Worm (Caenorhabditis elegans) whole organism, L2 larva: Measurements from ENCODE around the gene T26A8.3.
A peak's percentile ranks its signal among the peaks of the same experiment; 100 is the strongest.

Source experiments
- C34F6.9 ChIP-seq: fragments of 150-350 bp; optimal IDR thresholded peaks from 2 replicates; lab custom pipeline; 2014; ENCODE audit warnings: missing biosample characterization, missing genetic modification characterization
- F13H6.1 ChIP-seq: sonication (generic microtip); optimal IDR thresholded peaks from 2 replicates; lab custom pipeline; 2016; ENCODE audit warnings: missing genetic modification characterization, missing compliant biosample characterization
- R02D3.7 ChIP-seq: fragments of 150-350 bp; optimal IDR thresholded peaks from 2 replicates; lab custom pipeline; 2014; ENCODE audit warnings: missing biosample characterization, missing genetic modification characterization
- Y55F3AM.14 ChIP-seq: fragments of 200-800 bp; sonication (Bioruptor generic); optimal IDR thresholded peaks from 2 replicates; lab custom pipeline; 2018; ENCODE audit warnings: mild to moderate bottlenecking, missing genetic modification characterization, missing compliant biosample characterization
- alr-1 ChIP-seq: fragments of 150-350 bp; optimal IDR thresholded peaks from 2 replicates; lab custom pipeline; 2014; ENCODE audit warnings: missing biosample characterization, missing genetic modification characterization
- aly-2 ChIP-seq: fragments of 150-350 bp; optimal IDR thresholded peaks from 2 replicates; lab custom pipeline; 2014; ENCODE audit warnings: missing biosample characterization, missing genetic modification characterization
- blmp-1 ChIP-seq: sonication (generic microtip); optimal IDR thresholded peaks from 2 replicates; lab custom pipeline; 2017; ENCODE audit warnings: missing genetic modification characterization, mild to moderate bottlenecking, missing compliant biosample characterization, antibody characterized with exemption, moderate library complexity; ENCODE audit not compliant: insufficient read depth
- ceh-16 ChIP-seq: fragments of 150-350 bp; optimal IDR thresholded peaks from 2 replicates; lab custom pipeline; 2014; ENCODE audit warnings: missing biosample characterization, missing genetic modification characterization
- ceh-82 ChIP-seq: fragments of 150-350 bp; optimal IDR thresholded peaks from 2 replicates; lab custom pipeline; 2014; ENCODE audit warnings: missing biosample characterization, missing genetic modification characterization
- crh-2 ChIP-seq: sonication (generic microtip); optimal IDR thresholded peaks from 2 replicates; lab custom pipeline; 2017; ENCODE audit warnings: missing biosample characterization, missing genetic modification characterization
- dmd-4 ChIP-seq: sonication (generic microtip); optimal IDR thresholded peaks from 2 replicates; lab custom pipeline; 2017; ENCODE audit warnings: missing biosample characterization, missing genetic modification characterization
- egl-27 ChIP-seq: sonication (generic microtip); optimal IDR thresholded peaks from 3 replicates; lab custom pipeline; 2017; ENCODE audit warnings: missing biosample characterization, missing genetic modification reagents, missing genetic modification characterization
- elt-1 ChIP-seq: fragments of 150-350 bp; optimal IDR thresholded peaks from 2 replicates; lab custom pipeline; 2014; ENCODE audit warnings: missing biosample characterization, missing genetic modification characterization
- elt-3 ChIP-seq: sonication (generic microtip); optimal IDR thresholded peaks from 2 replicates; lab custom pipeline; 2017; ENCODE audit warnings: missing biosample characterization, missing genetic modification characterization
- fos-1 ChIP-seq: fragments of 150-350 bp; optimal IDR thresholded peaks from 2 replicates; lab custom pipeline; 2014; ENCODE audit warnings: missing biosample characterization, missing genetic modification characterization
- gmeb-1 ChIP-seq: fragments of 150-350 bp; optimal IDR thresholded peaks from 2 replicates; lab custom pipeline; 2014; ENCODE audit warnings: missing biosample characterization, missing genetic modification characterization
- lin-11 ChIP-seq: fragments of 150-350 bp; sonication (generic microtip); optimal IDR thresholded peaks from 2 replicates; lab custom pipeline; 2014; ENCODE audit warnings: missing biosample characterization, missing genetic modification characterization, inconsistent platforms, mixed read lengths
- lin-13 ChIP-seq: fragments of 150-350 bp; optimal IDR thresholded peaks from 2 replicates; lab custom pipeline; 2014; ENCODE audit warnings: missing biosample characterization, missing genetic modification reagents, missing genetic modification characterization
- lin-39 ChIP-seq: fragments of 150-350 bp; optimal IDR thresholded peaks from 2 replicates; lab custom pipeline; 2014; ENCODE audit warnings: missing biosample characterization, missing genetic modification reagents, missing genetic modification characterization
- lsy-2 ChIP-seq, 2 experiments: fragments of 150-350 bp in 1 of 2; sonication (generic microtip) in 1 of 2; optimal IDR thresholded peaks; 2 replicates each; lab custom pipeline; 2014 to 2017; ENCODE audit warnings: missing biosample characterization in 2 of 2, missing genetic modification characterization in 2 of 2
- mbf-1 ChIP-seq: sonication (generic microtip); optimal IDR thresholded peaks from 2 replicates; lab custom pipeline; 2017; ENCODE audit warnings: missing biosample characterization, missing genetic modification characterization
- mdl-1 ChIP-seq, 2 experiments: fragments of 150-350 bp in 1 of 2; sonication (generic microtip) in 1 of 2; optimal IDR thresholded peaks; 2 replicates each; lab custom pipeline; 2017; ENCODE audit warnings: missing biosample characterization in 2 of 2, missing genetic modification characterization in 2 of 2
- nhr-11 ChIP-seq: fragments of 150-350 bp; optimal IDR thresholded peaks from 2 replicates; lab custom pipeline; 2014; ENCODE audit warnings: missing biosample characterization, missing genetic modification characterization
- nhr-12 ChIP-seq: fragments of 150-350 bp; optimal IDR thresholded peaks from 2 replicates; lab custom pipeline; 2014; ENCODE audit warnings: missing biosample characterization, missing genetic modification characterization
- nhr-129 ChIP-seq: fragments of 150-350 bp; optimal IDR thresholded peaks from 2 replicates; lab custom pipeline; 2014; ENCODE audit warnings: missing biosample characterization, missing genetic modification characterization
- nhr-21 ChIP-seq: fragments of 150-350 bp; optimal IDR thresholded peaks from 2 replicates; lab custom pipeline; 2014; ENCODE audit warnings: missing biosample characterization, missing genetic modification characterization
- nhr-23 ChIP-seq: fragments of 150-350 bp; optimal IDR thresholded peaks from 2 replicates; lab custom pipeline; 2014; ENCODE audit warnings: missing biosample characterization, missing genetic modification reagents, missing genetic modification characterization
- nhr-237 ChIP-seq: fragments of 150-350 bp; optimal IDR thresholded peaks from 2 replicates; lab custom pipeline; 2014; ENCODE audit warnings: missing biosample characterization, missing genetic modification characterization
- nhr-25 ChIP-seq: fragments of 150-350 bp; sonication (generic microtip); optimal IDR thresholded peaks from 3 replicates; lab custom pipeline; 2014; ENCODE audit warnings: missing biosample characterization, missing genetic modification characterization
- nhr-6 ChIP-seq: fragments of 150-350 bp; optimal IDR thresholded peaks from 2 replicates; lab custom pipeline; 2014; ENCODE audit warnings: missing biosample characterization, missing genetic modification characterization
- nhr-77 ChIP-seq: fragments of 150-350 bp; optimal IDR thresholded peaks from 2 replicates; lab custom pipeline; 2014; ENCODE audit warnings: missing biosample characterization, missing genetic modification characterization
- peb-1 ChIP-seq: fragments of 150-350 bp; optimal IDR thresholded peaks from 2 replicates; lab custom pipeline; 2014; ENCODE audit warnings: missing biosample characterization, missing genetic modification characterization
- sem-4 ChIP-seq: fragments of 150-350 bp; optimal IDR thresholded peaks from 2 replicates; lab custom pipeline; 2014; ENCODE audit warnings: missing biosample characterization, missing genetic modification reagents, missing genetic modification characterization
- skn-1 ChIP-seq: sonication (generic microtip); optimal IDR thresholded peaks from 2 replicates; lab custom pipeline; 2017; ENCODE audit warnings: missing biosample characterization, missing genetic modification characterization
- sma-9 ChIP-seq, 2 experiments: fragments of 150-350 bp in 1 of 2; sonication (generic microtip) in 1 of 2; optimal IDR thresholded peaks; 2 replicates each; lab custom pipeline; 2014 to 2016; ENCODE audit warnings: missing genetic modification characterization in 2 of 2, mild to moderate bottlenecking in 1 of 2, missing biosample characterization in 1 of 2, missing compliant biosample characterization in 1 of 2, missing genetic modification reagents in 1 of 2, moderate library complexity in 1 of 2
- snpc-4 ChIP-seq: fragments of 150-350 bp; optimal IDR thresholded peaks from 2 replicates; lab custom pipeline; 2014; ENCODE audit warnings: missing biosample characterization, missing genetic modification characterization
- unc-39 ChIP-seq: fragments of 150-350 bp; optimal IDR thresholded peaks from 2 replicates; lab custom pipeline; 2014; ENCODE audit warnings: missing biosample characterization, missing genetic modification characterization
- unc-55 ChIP-seq: fragments of 150-350 bp; sonication (generic microtip); optimal IDR thresholded peaks from 3 replicates; lab custom pipeline; 2014; ENCODE audit warnings: missing biosample characterization, missing genetic modification reagents, missing genetic modification characterization
- zag-1 ChIP-seq: fragments of 150-350 bp; optimal IDR thresholded peaks from 2 replicates; lab custom pipeline; 2014; ENCODE audit warnings: missing biosample characterization, missing genetic modification characterization
- ztf-1 ChIP-seq: fragments of 200-800 bp; sonication (Bioruptor generic); conservative IDR thresholded peaks from 2 replicates; pipeline ENCODE4 v1.3.6; 2022; ENCODE audit warnings: missing genetic modification characterization, missing compliant biosample characterization
- ztf-11 ChIP-seq: sonication (generic microtip); optimal IDR thresholded peaks from 2 replicates; lab custom pipeline; 2017; ENCODE audit warnings: missing biosample characterization, missing genetic modification characterization
- ztf-4 ChIP-seq: fragments of 150-350 bp; optimal IDR thresholded peaks from 2 replicates; lab custom pipeline; 2014; ENCODE audit warnings: missing biosample characterization, missing genetic modification characterization

Gene T26A8.3

ce11 chrIV:8451709-8452248 lies 25.3 kb upstream of the T26A8.3 start, which contains the start of gene eppl-1:
Gene eppl-1 (minus strand): TSS chrIV:8451759.
- peak; percentile 15 for TF ChIP-seq sma-9 (GFP tag; optimal IDR thresholded peaks at IDR 0.05; lab: Kevin White, UChicago)
- no peak for TF ChIP-seq sma-9 (tag; optimal IDR thresholded peaks at IDR 0.05; lab: Kevin White, UChicago)
- TF ChIP-seq ztf-1 = no peak
- TF ChIP-seq fos-1 = peak; percentile 34

- peak; percentile 38 for TF ChIP-seq gmeb-1 (tag; lab: Kevin White, UChicago)
- no peak for TF ChIP-seq nhr-6 (tag; lab: Kevin White, UChicago)
- TF ChIP-seq sma-9 (GFP tag; optimal IDR thresholded peaks at IDR 0.05; lab: Kevin White, UChicago) = peak; percentile 71
- TF ChIP-seq sma-9 (tag; optimal IDR thresholded peaks at IDR 0.05; lab: Kevin White, UChicago) = no peak
- no peak for TF ChIP-seq ztf-1
- TF ChIP-seq crh-2 = peak; percentile 48
- TF ChIP-seq nhr-77 (tag; lab: Kevin White, UChicago) = no peak
- TF ChIP-seq fos-1 = peak; percentile 86
- TF ChIP-seq nhr-23 (tag; lab: Kevin White, UChicago) = no peak
- no peak for TF ChIP-seq blmp-1 (tag; lab: Kevin White, UChicago)
These were observed 24.1 kb upstream of the T26A8.3 start for ce11 chrIV:8450534-8450933.

ce11 chrIV:8449869-8450268 lies 23.4 kb upstream of the T26A8.3 start:
- no peak for TF ChIP-seq egl-27 (tag; lab: Kevin White, UChicago)
- no peak for TF ChIP-seq crh-2
- TF ChIP-seq dmd-4 = no peak
- no peak for TF ChIP-seq F13H6.1 (tag; lab: Kevin White, UChicago)
- TF ChIP-seq zag-1 (tag; lab: Kevin White, UChicago) = no peak
- TF ChIP-seq alr-1 (tag; lab: Kevin White, UChicago) = no peak
- TF ChIP-seq aly-2 (tag; lab: Kevin White, UChicago) = no peak
- no peak for TF ChIP-seq unc-55 (GFP tag; lab: Kevin White, UChicago)
- no peak for TF ChIP-seq lin-13
- no peak for TF ChIP-seq ztf-4 (tag; lab: Kevin White, UChicago)
- TF ChIP-seq nhr-129 (tag; lab: Kevin White, UChicago) = no peak
- no peak for TF ChIP-seq Y55F3AM.14 (GFP tag; lab: Kevin White, UChicago)
- TF ChIP-seq mdl-1 (tag; optimal IDR thresholded peaks at IDR 0.05; lab: Kevin White, UChicago) = no peak
- no peak for TF ChIP-seq lin-11 (tag; lab: Kevin White, UChicago)
- no peak for TF ChIP-seq ztf-11
- no peak for TF ChIP-seq skn-1 (tag; lab: Kevin White, UChicago)

- no peak for TF ChIP-seq mbf-1 (tag; lab: Kevin White, UChicago)
- TF ChIP-seq ceh-82 = no peak
- TF ChIP-seq nhr-23 (tag; lab: Kevin White, UChicago) = no peak
- TF ChIP-seq alr-1 (tag; lab: Kevin White, UChicago) = no peak
- no peak for TF ChIP-seq C34F6.9
- TF ChIP-seq, all 48 proteins: peak for 0
These were observed 20.5 kb upstream of the T26A8.3 start, which contains the start of gene T01B11.1 for ce11 chrIV:8446904-8447303. Gene T01B11.1 (plus strand): TSS chrIV:8447204.

ce11 chrIV:8432709-8433108 lies 6.3 kb upstream of the T26A8.3 start, which contains the start of the genes T26A8.4 and pdtf-1:
Gene T26A8.4 (minus strand): TSS chrIV:8432893.
Gene pdtf-1 (plus strand): TSS chrIV:8433038.
- TF ChIP-seq elt-3 (tag; lab: Kevin White, UChicago) (no peak), skn-1 (tag; lab: Kevin White, UChicago) (no peak), nhr-11 (tag; lab: Kevin White, UChicago) (no peak), zag-1 (tag; lab: Kevin White, UChicago) (peak; percentile 87), nhr-12 (tag; lab: Kevin White, UChicago) (no peak), fos-1 (peak; percentile 91), sem-4 (tag; lab: Kevin White, UChicago) (peak; percentile 96), nhr-77 (tag; lab: Kevin White, UChicago) (peak; percentile 39), ztf-1 (no peak), ceh-82 (peak; percentile 90), unc-39 (no peak), gmeb-1 (tag; lab: Kevin White, UChicago) (peak; percentile 88), R02D3.7 (peak; percentile 42), Y55F3AM.14 (GFP tag; lab: Kevin White, UChicago) (peak; percentile 83), dmd-4 (no peak), nhr-6 (tag; lab: Kevin White, UChicago) (peak; percentile 89), aly-2 (tag; lab: Kevin White, UChicago) (no peak), ztf-11 (no peak), lin-13 (peak; percentile 95), blmp-1 (tag; lab: Kevin White, UChicago) (peak; percentile 79), nhr-25 (tag; lab: Kevin White, UChicago) (peak; percentile 96), mdl-1 (tag; optimal IDR thresholded peaks at IDR 0.05; lab: Kevin White, UChicago) (peak; percentile 81 to 94), peb-1 (no peak), lsy-2 (tag; optimal IDR thresholded peaks at IDR 0.05; lab: Kevin White, UChicago) (peak; percentile 98 to 100), snpc-4 (tag; lab: Kevin White, UChicago) (peak; percentile 94), elt-1 (tag; lab: Kevin White, UChicago) (no peak), nhr-237 (peak; percentile 45), ceh-16 (tag; lab: Kevin White, UChicago) (peak; percentile 87), alr-1 (tag; lab: Kevin White, UChicago) (no peak), lin-39 (tag; lab: Kevin White, UChicago) (peak; percentile 65), lin-11 (tag; lab: Kevin White, UChicago) (peak; percentile 98), nhr-21 (tag; lab: Kevin White, UChicago) (peak; percentile 96)
